Worm (Caenorhabditis elegans): ENCODE measurements around the gene gcy-19.

DNA sequence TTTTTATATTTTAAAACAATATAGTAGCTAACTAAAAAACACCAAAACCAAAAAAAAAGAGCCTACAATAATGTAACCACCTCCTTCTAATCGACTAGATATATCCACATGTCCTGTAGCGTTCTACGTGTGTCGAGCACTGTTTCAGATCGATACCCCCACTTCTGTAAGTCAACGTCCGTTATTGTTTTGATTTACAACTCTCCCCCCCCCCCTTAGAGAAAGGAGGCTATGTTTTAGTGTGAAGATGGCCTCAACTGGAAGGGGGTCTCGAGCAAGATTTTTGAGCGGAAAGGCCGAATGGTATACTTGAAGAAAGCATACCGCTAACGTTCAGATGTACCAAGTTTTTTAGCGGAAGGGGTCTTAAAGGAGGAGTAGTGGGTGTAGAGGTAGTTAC, 18.5 kb upstream of the gcy-19 start, which contains the start of gene F02E11.4:
- TF ChIP-seq lin-32 (GFP tag; optimal IDR thresholded peaks at IDR 0.05) = no peak
- no peak for TF ChIP-seq snpc-4 (tag; optimal IDR thresholded peaks at IDR 0.05)
- no peak for TF ChIP-seq unc-62 (GFP tag; optimal IDR thresholded peaks at IDR 0.05)
- no peak for TF ChIP-seq flh-1 (GFP tag; optimal IDR thresholded peaks at IDR 0.05)
- no peak for TF ChIP-seq ces-1 (GFP tag; optimal IDR thresholded peaks at IDR 0.05)
- no peak for TF ChIP-seq nhr-76 (tag; optimal IDR thresholded peaks at IDR 0.05)
- TF ChIP-seq unc-39 (tag; optimal IDR thresholded peaks at IDR 0.05) = no peak
- TF ChIP-seq nhr-28 (tag; optimal IDR thresholded peaks at IDR 0.05) = no peak
- TF ChIP-seq ztf-11 (tag; optimal IDR thresholded peaks at IDR 0.05) = no peak

Data from whole organism, mixed stage, embryonic.